Worm (Caenorhabditis elegans): ENCODE results near the gene fip-1.
A peak's percentile ranks its signal among the peaks of the same experiment; 100 is the strongest.

The fip-1 gene

DNA sequence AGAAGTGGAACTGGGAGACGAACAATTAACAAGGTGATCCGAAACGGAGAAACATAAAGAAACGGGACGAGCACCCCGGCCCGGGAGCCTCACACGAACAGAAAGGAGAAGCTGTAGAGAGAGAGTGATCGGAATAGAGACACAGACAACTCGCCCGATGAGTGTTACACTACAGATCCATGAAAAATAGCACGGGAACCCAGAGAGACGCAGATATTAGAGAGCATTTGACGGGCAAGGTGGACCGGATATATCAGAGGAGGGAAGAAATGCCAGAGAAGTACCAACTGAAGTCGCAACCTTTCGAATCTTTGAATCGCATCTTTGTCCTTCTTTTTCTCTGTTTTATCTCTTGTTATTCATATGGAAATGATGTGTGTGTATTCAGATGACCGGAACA is 44.9 kb downstream of the fip-1 start, which contains the start of gene anmt-1:
TSS of gene anmt-1 (plus strand) at position 388 of the 400 bp plus-strand sequence.
- TF ChIP-seq skn-1 (tag; optimal IDR thresholded peaks at IDR 0.05), result no peak
- TF ChIP-seq hif-1 (tag; optimal IDR thresholded peaks at IDR 0.05), result no peak
- peak; percentile 45 for TF ChIP-seq mes-2 (tag; optimal IDR thresholded peaks at IDR 0.05; ENCODE audit: poor library complexity, severe bottlenecking)

DNA sequence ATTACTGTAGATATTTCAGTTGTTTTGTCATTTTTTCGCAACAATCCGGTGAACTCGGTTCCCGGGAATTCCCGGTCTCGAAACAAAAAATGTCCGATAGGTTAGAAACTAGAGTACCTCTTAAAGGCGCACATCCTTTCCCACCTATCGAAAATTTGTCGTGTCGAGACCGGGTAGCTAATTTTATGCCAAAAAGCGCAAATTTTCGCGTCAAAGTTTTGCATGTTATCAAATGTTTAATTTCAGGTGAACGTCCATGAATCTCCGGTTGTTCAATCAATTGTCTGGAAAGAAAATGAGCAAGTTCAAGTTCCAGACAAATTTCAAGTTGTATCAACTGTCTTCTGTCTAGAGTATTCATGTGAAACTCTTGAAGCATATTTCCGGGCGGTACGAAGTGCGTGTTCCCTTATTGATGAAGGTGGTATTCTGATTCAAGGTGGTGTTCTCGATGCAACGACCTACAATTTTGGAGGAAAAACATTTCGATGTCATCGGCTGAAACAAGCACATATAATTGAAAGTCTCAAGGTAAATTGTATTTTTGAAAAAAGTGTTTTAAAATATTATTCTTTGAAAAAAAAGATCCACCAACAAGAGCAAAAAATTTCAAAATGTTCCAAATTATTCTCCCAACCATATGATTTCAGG is 46.2 kb downstream of the fip-1 start:
- TF ChIP-seq nhr-42 (GFP tag; IDR thresholded peaks at IDR 0.05), result peak; percentile 18; the same call in 1 of the 2 replicates
- peak; percentile 64 for TF ChIP-seq lin-38 (GFP tag; IDR thresholded peaks at IDR 0.05)
- TF ChIP-seq mxl-3 (GFP tag; optimal IDR thresholded peaks at IDR 0.05), result no peak
- TF ChIP-seq vab-7 (GFP tag; IDR thresholded peaks at IDR 0.05), result no peak
- peak in 1 of 2 experiments; percentile 88 for TF ChIP-seq unc-62 (GFP tag; optimal IDR thresholded peaks at IDR 0.05 in 1 of 2)
- no peak for TF ChIP-seq unc-62 (tag; optimal IDR thresholded peaks at IDR 0.05)
- TF ChIP-seq nhr-77 (tag; optimal IDR thresholded peaks at IDR 0.05), result no peak
- TF ChIP-seq zip-11 (GFP tag; IDR thresholded peaks at IDR 0.05), result no peak
- no peak for TF ChIP-seq skn-1 (tag; optimal IDR thresholded peaks at IDR 0.05)
- TF ChIP-seq nhr-41 (GFP tag; IDR thresholded peaks at IDR 0.05), result no peak
- 0 out of 2 replicates have a peak, but pooled peaks have one; percentile 50 for TF ChIP-seq mdt-29 (GFP tag; IDR thresholded peaks at IDR 0.05)
- TF ChIP-seq pha-4 (GFP tag; IDR thresholded peaks at IDR 0.05), result peak; percentile 69; the same call in 1 of the 2 replicates
- TF ChIP-seq pha-4 (tag; optimal IDR thresholded peaks at IDR 0.05), result no peak
- no peak for TF ChIP-seq php-3 (GFP tag; IDR thresholded peaks at IDR 0.05)
- TF ChIP-seq nhr-48 (tag; optimal IDR thresholded peaks at IDR 0.05), result peak; percentile 45
- TF ChIP-seq aha-1 (tag), result peak; percentile 93
- TF ChIP-seq ceh-82 (tag; optimal IDR thresholded peaks at IDR 0.05), result no peak
- TF ChIP-seq madf-5 (GFP tag; IDR thresholded peaks at IDR 0.05), result no peak
- TF ChIP-seq nhr-6 (tag; optimal IDR thresholded peaks at IDR 0.05), result no peak
- TF ChIP-seq lin-15B (tag; optimal IDR thresholded peaks at IDR 0.05), result no peak
- TF ChIP-seq tra-1 (GFP tag; IDR thresholded peaks at IDR 0.05), result no peak
- no peak for TF ChIP-seq jun-1 (tag; optimal IDR thresholded peaks at IDR 0.05)
- TF ChIP-seq F44E2.7 (GFP tag; IDR thresholded peaks at IDR 0.05), result no peak
- TF ChIP-seq nhr-237 (tag; optimal IDR thresholded peaks at IDR 0.05), result no peak
- peak; percentile 35 for TF ChIP-seq hlh-11 (tag; optimal IDR thresholded peaks at IDR 0.05)
- 0 out of 2 replicates have a peak, but pooled peaks have one; percentile 37 for TF ChIP-seq Y75B8A.6 (GFP tag; IDR thresholded peaks at IDR 0.05)
- peak; percentile 4 for TF ChIP-seq mes-2 (tag; optimal IDR thresholded peaks at IDR 0.05; ENCODE audit: poor library complexity, severe bottlenecking)
- TF ChIP-seq dve-1 (tag; optimal IDR thresholded peaks at IDR 0.05; ENCODE audit: insufficient read depth), result peak; percentile 46
- TF ChIP-seq dmd-6 (GFP tag; IDR thresholded peaks at IDR 0.05), result 0 out of 2 replicates have a peak, but pooled peaks have one; percentile 23
- peak; percentile 34; the same call in 1 of the 2 replicates for TF ChIP-seq ctbp-1 (GFP tag; IDR thresholded peaks at IDR 0.05)
- TF ChIP-seq egl-43 (GFP tag; IDR thresholded peaks at IDR 0.05), result peak; percentile 45; the same call in 1 of the 2 replicates
- TF ChIP-seq lin-29 (GFP tag; IDR thresholded peaks at IDR 0.05), result no peak
- TF ChIP-seq mep-1 (tag; optimal IDR thresholded peaks at IDR 0.05), result peak; percentile 27
- peak; percentile 55 for TF ChIP-seq nhr-102 (tag; optimal IDR thresholded peaks at IDR 0.05)
- peak; percentile 74; the same call in 1 of the 2 replicates for TF ChIP-seq T26A8.4 (GFP tag; IDR thresholded peaks at IDR 0.05)
- TF ChIP-seq ztf-7 (tag; optimal IDR thresholded peaks at IDR 0.05), result no peak
- TF ChIP-seq rbr-2 (tag; optimal IDR thresholded peaks at IDR 0.05), result no peak
- TF ChIP-seq daf-16 (GFP tag; optimal IDR thresholded peaks at IDR 0.05), result no peak
- peak; percentile 36 for TF ChIP-seq daf-16 (tag; optimal IDR thresholded peaks at IDR 0.05)
- TF ChIP-seq lin-39 (tag; optimal IDR thresholded peaks at IDR 0.05), result no peak
- no peak for TF ChIP-seq nhr-11 (tag; optimal IDR thresholded peaks at IDR 0.05)
- no peak for TF ChIP-seq aly-2 (tag; optimal IDR thresholded peaks at IDR 0.05)
- no peak for TF ChIP-seq duxl-1 (tag; optimal IDR thresholded peaks at IDR 0.05; ENCODE audit: poor library complexity)
- TF ChIP-seq ZK337.2 (GFP tag; IDR thresholded peaks at IDR 0.05), result no peak
- no peak for TF ChIP-seq lsy-2 (tag; optimal IDR thresholded peaks at IDR 0.05)
- TF ChIP-seq nhr-111 (GFP tag; optimal IDR thresholded peaks at IDR 0.05), result peak; percentile 29
- TF ChIP-seq Y5F2A.4 (GFP tag; optimal IDR thresholded peaks at IDR 0.05), result peak; percentile 71
